Worm (Caenorhabditis elegans) whole organism, young adult: ENCODE measurements around the gene acs-11.

Source experiments
- C17E4.6 ChIP-seq: fragments of 200-800 bp; sonication (Bioruptor generic); IDR thresholded peaks from 2 replicates; pipeline ENCODE4 v1.3.6; 2022; ENCODE audit warnings: missing genetic modification reagents, missing genetic modification characterization, missing compliant biosample characterization
- F33H1.4 ChIP-seq: fragments of 200-800 bp; sonication (Bioruptor generic); IDR thresholded peaks from 2 replicates; pipeline ENCODE4 v1.3.6; 2022; ENCODE audit warnings: missing genetic modification reagents, missing genetic modification characterization, missing compliant biosample characterization
- F37B4.10 ChIP-seq: fragments of 200-800 bp; sonication (Bioruptor generic); IDR thresholded peaks from 2 replicates; pipeline ENCODE4 v1.3.6; 2022; ENCODE audit warnings: missing genetic modification characterization, missing compliant biosample characterization
- F39B2.1 ChIP-seq: fragments of 200-800 bp; sonication (Bioruptor generic); IDR thresholded peaks from 2 replicates; pipeline ENCODE4 v1.3.6; 2022; ENCODE audit warnings: missing genetic modification reagents, missing genetic modification characterization, missing compliant biosample characterization
- F49E8.2 ChIP-seq: sonication (generic microtip); optimal IDR thresholded peaks from 3 replicates; lab custom pipeline; 2017; ENCODE audit warnings: missing genetic modification characterization, mild to moderate bottlenecking, missing compliant biosample characterization, antibody characterized with exemption, moderate library complexity; ENCODE audit not compliant: insufficient read depth
- F52B5.7 ChIP-seq: sonication (generic microtip); optimal IDR thresholded peaks from 2 replicates; lab custom pipeline; 2016; ENCODE audit warnings: mild to moderate bottlenecking, missing genetic modification characterization, missing compliant biosample characterization
- F57C9.4 ChIP-seq: sonication (generic microtip); optimal IDR thresholded peaks from 2 replicates; lab custom pipeline; 2017; ENCODE audit warnings: mild to moderate bottlenecking, missing genetic modification characterization, missing compliant biosample characterization
- Y56A3A.18 ChIP-seq: fragments of 200-800 bp; sonication (Bioruptor generic); IDR thresholded peaks from 2 replicates; pipeline ENCODE4 v1.3.6; 2022; ENCODE audit warnings: missing genetic modification reagents, missing genetic modification characterization, missing compliant biosample characterization
- Y67H2A.10 ChIP-seq: fragments of 200-800 bp; sonication (Bioruptor generic); conservative IDR thresholded peaks from 2 replicates; pipeline ENCODE4 v1.3.6; 2022; ENCODE audit warnings: missing genetic modification reagents, missing genetic modification characterization, missing compliant biosample characterization
- Y95B8A.8 ChIP-seq: fragments of 200-800 bp; sonication (Bioruptor generic); IDR thresholded peaks from 2 replicates; pipeline ENCODE4 v1.3.6; 2022; ENCODE audit warnings: missing genetic modification reagents, missing genetic modification characterization, missing compliant biosample characterization
- aptf-3 ChIP-seq: fragments of 200-800 bp; sonication (Bioruptor generic); IDR thresholded peaks from 2 replicates; pipeline ENCODE4 v1.3.6; 2022; ENCODE audit warnings: missing genetic modification characterization, missing compliant biosample characterization
- atf-7 ChIP-seq: sonication (generic microtip); optimal IDR thresholded peaks from 2 replicates; lab custom pipeline; 2017; ENCODE audit warnings: mild to moderate bottlenecking, missing genetic modification characterization, missing compliant biosample characterization
- attf-3 ChIP-seq: fragments of 200-800 bp; sonication (Bioruptor generic); conservative IDR thresholded peaks from 2 replicates; pipeline ENCODE4 v1.3.6; 2022; ENCODE audit warnings: missing genetic modification reagents, missing genetic modification characterization, missing compliant biosample characterization
- bed-2 ChIP-seq: fragments of 200-800 bp; sonication (Bioruptor generic); IDR thresholded peaks from 2 replicates; pipeline ENCODE4 v1.3.6; 2022; ENCODE audit warnings: missing genetic modification reagents, missing genetic modification characterization, missing compliant biosample characterization
- ccch-3 ChIP-seq: fragments of 200-800 bp; sonication (Bioruptor generic); optimal IDR thresholded peaks from 2 replicates; lab custom pipeline; 2018; ENCODE audit warnings: mild to moderate bottlenecking, missing genetic modification characterization, missing compliant biosample characterization
- ceh-27 ChIP-seq: fragments of 200-800 bp; sonication (Bioruptor generic); optimal IDR thresholded peaks from 2 replicates; lab custom pipeline; 2018; ENCODE audit warnings: mild to moderate bottlenecking, missing genetic modification characterization, moderate library complexity, missing compliant biosample characterization
- ceh-79 ChIP-seq: sonication (generic microtip); optimal IDR thresholded peaks from 2 replicates; lab custom pipeline; 2017; ENCODE audit warnings: mild to moderate bottlenecking, missing genetic modification characterization, missing compliant biosample characterization
- die-1 ChIP-seq: sonication (generic microtip); optimal IDR thresholded peaks from 2 replicates; lab custom pipeline; 2016; ENCODE audit warnings: missing genotype, mild to moderate bottlenecking, missing genetic modification characterization, missing compliant biosample characterization
- dox-1 ChIP-seq: fragments of 200-800 bp; sonication (Bioruptor generic); IDR thresholded peaks from 2 replicates; pipeline ENCODE4 v1.3.6; 2022; ENCODE audit warnings: missing genetic modification reagents, missing genetic modification characterization, missing compliant biosample characterization
- dpl-1 ChIP-seq: fragments of 150-350 bp; optimal IDR thresholded peaks from 2 replicates; lab custom pipeline; 2014; ENCODE audit warnings: missing biosample characterization, missing genetic modification reagents, missing genetic modification characterization
- ekl-4 ChIP-seq: fragments of 200-800 bp; sonication (Bioruptor generic); IDR thresholded peaks from 2 replicates; pipeline ENCODE4 v1.3.6; 2022; ENCODE audit warnings: missing genetic modification reagents, missing genetic modification characterization, missing compliant biosample characterization
- ets-4 ChIP-seq: fragments of 200-800 bp; sonication (Bioruptor generic); optimal IDR thresholded peaks from 2 replicates; lab custom pipeline; 2018; ENCODE audit warnings: mild to moderate bottlenecking, missing genetic modification characterization, missing compliant biosample characterization
- hlh-12 ChIP-seq: sonication (generic microtip); optimal IDR thresholded peaks from 2 replicates; lab custom pipeline; 2016; ENCODE audit warnings: missing genetic modification characterization, missing compliant biosample characterization
- hlh-26 ChIP-seq: fragments of 200-800 bp; sonication (Bioruptor generic); conservative IDR thresholded peaks from 2 replicates; pipeline ENCODE4 v1.3.6; 2022; ENCODE audit warnings: missing genetic modification reagents, missing genetic modification characterization, missing compliant biosample characterization
- hmg-20 ChIP-seq: fragments of 200-800 bp; sonication (Bioruptor generic); IDR thresholded peaks from 2 replicates; pipeline ENCODE4 v1.3.6; 2022; ENCODE audit warnings: missing genetic modification reagents, missing genetic modification characterization, missing compliant biosample characterization
- hrde-1 ChIP-seq: sonication (generic microtip); optimal IDR thresholded peaks from 2 replicates; lab custom pipeline; 2016; ENCODE audit warnings: missing genetic modification characterization, mild to moderate bottlenecking, missing compliant biosample characterization, moderate library complexity, missing genotype, missing genetic modification reagents, borderline replicate concordance
- lin-40 ChIP-seq: sonication (generic microtip); optimal IDR thresholded peaks from 2 replicates; lab custom pipeline; 2016; ENCODE audit warnings: missing genetic modification characterization, mild to moderate bottlenecking, missing compliant biosample characterization, missing genotype, missing genetic modification reagents
- lin-54 ChIP-seq: fragments of 200-800 bp; sonication (Bioruptor generic); optimal IDR thresholded peaks from 2 replicates; lab custom pipeline; 2018; ENCODE audit warnings: mild to moderate bottlenecking, missing genetic modification characterization, missing compliant biosample characterization
- madf-3 ChIP-seq: fragments of 200-800 bp; sonication (Bioruptor generic); IDR thresholded peaks from 2 replicates; pipeline ENCODE4 v1.3.6; 2022; ENCODE audit warnings: missing genetic modification reagents, missing genetic modification characterization, missing compliant biosample characterization
- madf-6 ChIP-seq: fragments of 200-800 bp; sonication (Bioruptor generic); IDR thresholded peaks from 2 replicates; pipeline ENCODE4 v1.3.6; 2022; ENCODE audit warnings: missing genetic modification reagents, missing genetic modification characterization, missing compliant biosample characterization
- mcd-1 ChIP-seq: fragments of 200-800 bp; sonication (Bioruptor generic); IDR thresholded peaks from 2 replicates; pipeline ENCODE4 v1.3.6; 2022; ENCODE audit warnings: missing genetic modification reagents, missing genetic modification characterization, missing compliant biosample characterization
- nfya-2 ChIP-seq: fragments of 200-800 bp; sonication (Bioruptor generic); IDR thresholded peaks from 2 replicates; pipeline ENCODE4 v1.3.6; 2022; ENCODE audit warnings: missing genetic modification reagents, missing genetic modification characterization, missing compliant biosample characterization
- nfyb-1 ChIP-seq: fragments of 200-800 bp; sonication (Bioruptor generic); IDR thresholded peaks from 2 replicates; pipeline ENCODE4 v1.3.6; 2022; ENCODE audit warnings: missing genetic modification reagents, missing genetic modification characterization, missing compliant biosample characterization
- nhr-120 ChIP-seq: fragments of 200-800 bp; sonication (Bioruptor generic); IDR thresholded peaks from 2 replicates; pipeline ENCODE4 v1.3.6; 2022; ENCODE audit warnings: missing genetic modification characterization, missing compliant biosample characterization
- nhr-90 ChIP-seq: sonication (generic microtip); optimal IDR thresholded peaks from 2 replicates; lab custom pipeline; 2016; ENCODE audit warnings: missing genotype, mild to moderate bottlenecking, missing genetic modification characterization, missing compliant biosample characterization
- pbrm-1 ChIP-seq: fragments of 200-800 bp; sonication (Bioruptor generic); IDR thresholded peaks from 2 replicates; pipeline ENCODE4 v1.3.6; 2022; ENCODE audit warnings: missing genetic modification reagents, missing genetic modification characterization, missing compliant biosample characterization
- rcor-1 ChIP-seq: fragments of 200-800 bp; sonication (Bioruptor generic); IDR thresholded peaks from 2 replicates; pipeline ENCODE4 v1.3.6; 2022; ENCODE audit warnings: missing genetic modification reagents, missing genetic modification characterization, missing compliant biosample characterization
- rpc-1 ChIP-seq, 2 experiments: fragments of 150-350 bp in 1 of 2; sonication (generic microtip) in 1 of 2; optimal IDR thresholded peaks; 2 replicates each; lab custom pipeline; 2014 to 2018; ENCODE audit warnings: missing biosample characterization in 1 of 2, missing genetic modification characterization in 1 of 2, missing genetic modification reagents in 1 of 2, missing genotype in 1 of 2
- sdz-38 ChIP-seq: sonication (generic microtip); optimal IDR thresholded peaks from 2 replicates; lab custom pipeline; 2016; ENCODE audit warnings: missing genotype, missing genetic modification characterization, missing compliant biosample characterization
- somi-1 ChIP-seq: fragments of 200-800 bp; sonication (Bioruptor generic); optimal IDR thresholded peaks from 2 replicates; lab custom pipeline; 2018; ENCODE audit warnings: mild to moderate bottlenecking, missing genetic modification characterization, missing compliant biosample characterization
- tbp1 ChIP-seq: fragments of 200-800 bp; sonication (Bioruptor generic); optimal IDR thresholded peaks from 2 replicates; lab custom pipeline; 2018; ENCODE audit warnings: mild to moderate bottlenecking, missing genetic modification characterization, missing compliant biosample characterization
- unc-62 ChIP-seq: fragments of 150-350 bp; optimal IDR thresholded peaks from 2 replicates; lab custom pipeline; 2014; ENCODE audit warnings: missing biosample characterization, missing genetic modification reagents, missing genetic modification characterization
- xnd-1 ChIP-seq: sonication (generic microtip); optimal IDR thresholded peaks from 2 replicates; lab custom pipeline; 2016; ENCODE audit warnings: missing genotype, missing genetic modification reagents, missing genetic modification characterization, missing compliant biosample characterization
- zfh-2 ChIP-seq: fragments of 200-800 bp; sonication (Bioruptor generic); conservative IDR thresholded peaks from 2 replicates; pipeline ENCODE4 v1.3.6; 2022; ENCODE audit warnings: missing genetic modification reagents, missing genetic modification characterization, missing compliant biosample characterization
- ztf-26 ChIP-seq: sonication (generic microtip); optimal IDR thresholded peaks from 2 replicates; lab custom pipeline; 2017; ENCODE audit warnings: missing genetic modification characterization, missing compliant biosample characterization
- ztf-28 ChIP-seq: fragments of 200-800 bp; sonication (Bioruptor generic); IDR thresholded peaks from 2 replicates; pipeline ENCODE4 v1.3.6; 2022; ENCODE audit warnings: missing genetic modification reagents, missing genetic modification characterization, missing compliant biosample characterization
- ztf-3 ChIP-seq: fragments of 200-800 bp; sonication (Bioruptor generic); optimal IDR thresholded peaks from 2 replicates; lab custom pipeline; 2018; ENCODE audit warnings: mild to moderate bottlenecking, missing genetic modification characterization, missing compliant biosample characterization
- ztf-6 ChIP-seq: fragments of 200-800 bp; sonication (Bioruptor generic); IDR thresholded peaks from 2 replicates; pipeline ENCODE4 v1.3.6; 2022; ENCODE audit warnings: missing genetic modification reagents, missing genetic modification characterization, missing compliant biosample characterization

acs-11 gene

DNA sequence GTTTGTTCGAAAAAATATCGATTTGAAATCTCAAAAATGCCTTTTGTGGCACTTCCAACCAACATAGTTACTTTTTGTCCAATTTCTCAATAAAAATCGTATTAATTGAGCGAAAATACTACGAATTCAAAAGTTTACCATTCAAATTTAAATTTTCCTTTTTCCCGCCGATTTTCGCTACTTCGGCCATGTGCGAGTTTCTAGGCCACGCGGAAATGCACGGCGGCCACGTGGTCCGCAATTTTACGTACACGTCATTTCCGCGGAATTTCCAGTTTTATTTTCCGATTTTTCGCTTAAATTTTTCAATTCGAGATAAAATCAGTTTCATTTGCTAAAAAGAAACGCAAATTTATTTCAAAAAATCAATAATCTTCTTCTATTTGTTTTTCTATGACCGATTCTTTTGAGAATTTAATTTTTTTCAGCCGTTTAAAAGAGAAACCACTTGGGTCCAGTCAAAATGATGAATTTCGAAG lies 1.9 kb upstream of the acs-11 start, which contains the start of gene eas-1 (continued):
- no peak for TF ChIP-seq rpc-1 (optimal IDR thresholded peaks at IDR 0.05; lab: Kevin White, UChicago)
- no peak for TF ChIP-seq rpc-1 (tag; optimal IDR thresholded peaks at IDR 0.05; lab: Kevin White, UChicago)
- TF ChIP-seq somi-1 (GFP tag; lab: Kevin White, UChicago), result peak; percentile 12
- no peak for TF ChIP-seq ceh-79 (tag; lab: Kevin White, UChicago)
- TF ChIP-seq ztf-28, result no peak
- no peak for TF ChIP-seq ets-4
- TF ChIP-seq Y95B8A.8 (GFP tag; lab: Robert Waterston, UW), result no peak
- TF ChIP-seq madf-3, result no peak
- TF ChIP-seq lin-40 (tag; lab: Kevin White, UChicago), result peak; percentile 65
- no peak for TF ChIP-seq F37B4.10 (GFP tag; lab: Robert Waterston, UW)
- TF ChIP-seq attf-3 (GFP tag; lab: Robert Waterston, UW), result peak; percentile 51; the same call in 1 of the 2 replicates
- TF ChIP-seq rcor-1, result no peak; the same call in none of the 2 replicates
- TF ChIP-seq hlh-26 (GFP tag; lab: Robert Waterston, UW), result no peak
- peak; percentile 78 for TF ChIP-seq dpl-1
- no peak for TF ChIP-seq nhr-90 (tag; lab: Kevin White, UChicago)
- peak; percentile 94 for TF ChIP-seq lin-54 (GFP tag; lab: Kevin White, UChicago)
- no peak for TF ChIP-seq ztf-26
- TF ChIP-seq nfyb-1 (GFP tag; lab: Robert Waterston, UW), result no peak
- no peak for TF ChIP-seq C17E4.6 (GFP tag; lab: Robert Waterston, UW)
- TF ChIP-seq tbp1 (GFP tag; lab: Kevin White, UChicago), result peak; percentile 44
- TF ChIP-seq F49E8.2 (tag; lab: Kevin White, UChicago), result no peak
- TF ChIP-seq ztf-3 (GFP tag; lab: Kevin White, UChicago), result no peak
- no peak for TF ChIP-seq hlh-12 (tag; lab: Kevin White, UChicago)
- TF ChIP-seq Y56A3A.18 (GFP tag; lab: Robert Waterston, UW), result no peak
- TF ChIP-seq atf-7 (tag; lab: Kevin White, UChicago), result peak; percentile 73
- TF ChIP-seq die-1 (tag; lab: Kevin White, UChicago), result no peak
- TF ChIP-seq dox-1 (GFP tag; lab: Robert Waterston, UW), result peak; percentile 79
- peak; percentile 69; the same call in 1 of the 2 replicates for TF ChIP-seq bed-2
- TF ChIP-seq madf-6 (GFP tag; lab: Robert Waterston, UW), result peak; percentile 69
- TF ChIP-seq nhr-120, result no peak
- TF ChIP-seq F57C9.4 (tag; lab: Kevin White, UChicago), result no peak
- no peak for TF ChIP-seq ztf-6
- TF ChIP-seq F52B5.7, result no peak
- no peak for TF ChIP-seq aptf-3 (GFP tag; lab: Robert Waterston, UW)
- peak; percentile 53; the same call in 1 of the 2 replicates for TF ChIP-seq pbrm-1 (GFP tag; lab: Robert Waterston, UW)
- peak; percentile 78 for TF ChIP-seq hmg-20 (GFP tag; lab: Robert Waterston, UW)
- TF ChIP-seq ceh-27, result peak; percentile 91
- no peak for TF ChIP-seq sdz-38 (tag; lab: Kevin White, UChicago)
- peak; percentile 21 for TF ChIP-seq xnd-1 (tag; lab: Kevin White, UChicago)
- no peak; the same call in none of the 2 replicates for TF ChIP-seq mcd-1 (GFP tag; lab: Robert Waterston, UW)
- peak; percentile 67 for TF ChIP-seq F33H1.4 (GFP tag; lab: Robert Waterston, UW)
- peak; percentile 37 for TF ChIP-seq ccch-3 (GFP tag; lab: Kevin White, UChicago)
- no peak for TF ChIP-seq nfya-2 (GFP tag; lab: Robert Waterston, UW)
- TF ChIP-seq F39B2.1 (GFP tag; lab: Robert Waterston, UW), result no peak
- TF ChIP-seq zfh-2 (GFP tag; lab: Robert Waterston, UW), result no peak
- peak; percentile 45; the same call in 1 of the 2 replicates for TF ChIP-seq Y67H2A.10 (GFP tag; lab: Robert Waterston, UW)
- TF ChIP-seq ekl-4 (GFP tag; lab: Robert Waterston, UW), result no peak
- no peak for TF ChIP-seq hrde-1 (tag; lab: Kevin White, UChicago)
- TF ChIP-seq unc-62 (GFP tag; lab: Kevin White, UChicago), result no peak
